Fruit fly (Drosophila melanogaster) whole organism, embryonic: ENCODE measurements around the gene gammaCOP.

Experiments used
- Asciz ChIP-seq: fragments of 200-800 bp; sonication (Bioruptor generic); optimal IDR thresholded peaks from 2 replicates; lab custom pipeline; 2017; ENCODE audit warnings: missing biosample characterization, mild to moderate bottlenecking, missing genetic modification characterization, missing genetic modification reagents
- Bdp1 ChIP-seq: fragments of 200-800 bp; sonication (Bioruptor generic); optimal IDR thresholded peaks from 3 replicates; lab custom pipeline; 2016; ENCODE audit warnings: missing biosample characterization, missing genetic modification characterization
- Blimp-1 ChIP-seq: fragments of 200-800 bp; sonication (Bioruptor generic); optimal IDR thresholded peaks from 3 replicates; lab custom pipeline; 2018; ENCODE audit warnings: missing biosample characterization, missing genetic modification characterization, mild to moderate bottlenecking, moderate library complexity, missing genetic modification reagents
- CG10209 ChIP-seq: fragments of 200-800 bp; sonication (Bioruptor generic); optimal IDR thresholded peaks from 3 replicates; lab custom pipeline; 2017; ENCODE audit warnings: missing biosample characterization, mild to moderate bottlenecking, missing genetic modification characterization, missing genetic modification reagents
- CG10543 ChIP-seq: fragments of 200-800 bp; sonication (Bioruptor generic); optimal IDR thresholded peaks from 3 replicates; lab custom pipeline; 2017; ENCODE audit warnings: missing biosample characterization, mild to moderate bottlenecking, missing genetic modification characterization, moderate library complexity
- CG11247 ChIP-seq: fragments of 200-800 bp; sonication (Bioruptor generic); IDR thresholded peaks from 2 replicates; pipeline ENCODE4 v1.3.6; 2022; ENCODE audit warnings: missing biosample characterization, missing genetic modification characterization
- CG11695 ChIP-seq: fragments of 200-800 bp; sonication (Bioruptor generic); IDR thresholded peaks from 3 replicates; pipeline ENCODE4 v1.3.6; 2022; ENCODE audit warnings: missing biosample characterization, missing genetic modification characterization
- CG11696 ChIP-seq: fragments of 200-800 bp; sonication (Bioruptor generic); IDR thresholded peaks from 2 replicates; pipeline ENCODE4 v1.3.6; 2022; ENCODE audit warnings: missing biosample characterization, missing genetic modification characterization
- CG12769 ChIP-seq: fragments of 200-800 bp; sonication (Bioruptor generic); optimal IDR thresholded peaks from 2 replicates; lab custom pipeline; 2019; ENCODE audit warnings: missing biosample characterization, mild to moderate bottlenecking, missing genetic modification characterization, moderate library complexity
- CG13296 ChIP-seq: fragments of 200-800 bp; sonication (Bioruptor generic); optimal IDR thresholded peaks from 3 replicates; lab custom pipeline; 2018; ENCODE audit warnings: missing biosample characterization, mild to moderate bottlenecking, missing genetic modification characterization
- CG15696 ChIP-seq: fragments of 200-800 bp; sonication (Bioruptor generic); optimal IDR thresholded peaks from 2 replicates; lab custom pipeline; 2019; ENCODE audit warnings: missing biosample characterization, mild to moderate bottlenecking, missing genetic modification characterization, moderate library complexity
- CG16779 ChIP-seq: fragments of 200-800 bp; sonication (Bioruptor generic); IDR thresholded peaks from 2 replicates; pipeline ENCODE4 v1.3.6; 2022; ENCODE audit warnings: missing biosample characterization, missing genetic modification characterization
- CG16813 ChIP-seq: fragments of 200-800 bp; sonication (Bioruptor generic); IDR thresholded peaks from 3 replicates; pipeline ENCODE4 v1.3.6; 2022; ENCODE audit warnings: missing biosample characterization, missing genetic modification characterization; ENCODE audit not compliant: partially characterized antibody
- CG18262 ChIP-seq: fragments of 200-800 bp; optimal IDR thresholded peaks from 3 replicates; lab custom pipeline; 2019; ENCODE audit warnings: missing biosample characterization, mild to moderate bottlenecking, missing genetic modification characterization, moderate library complexity
- CG2889 ChIP-seq: fragments of 200-800 bp; sonication (Bioruptor generic); IDR thresholded peaks from 3 replicates; pipeline ENCODE4 v1.3.6; 2022; ENCODE audit warnings: missing biosample characterization, missing genetic modification characterization
- CG30431 ChIP-seq: fragments of 200-800 bp; sonication (Bioruptor generic); optimal IDR thresholded peaks from 2 replicates; lab custom pipeline; 2017; ENCODE audit warnings: missing biosample characterization, missing genetic modification characterization
- CG4854 ChIP-seq: fragments of 200-800 bp; sonication (Bioruptor generic); optimal IDR thresholded peaks from 2 replicates; lab custom pipeline; 2016; ENCODE audit warnings: missing biosample characterization, missing genetic modification characterization, inconsistent platforms
- CG7357 ChIP-seq: fragments of 200-800 bp; sonication (Bioruptor generic); IDR thresholded peaks from 3 replicates; pipeline ENCODE4 v1.3.6; 2022; ENCODE audit warnings: missing biosample characterization, missing genetic modification characterization
- CG9437 ChIP-seq: fragments of 200-800 bp; sonication (Bioruptor generic); optimal IDR thresholded peaks from 2 replicates; lab custom pipeline; 2018; ENCODE audit warnings: missing biosample characterization, mild to moderate bottlenecking, missing genetic modification characterization
- CTCF ChIP-seq: fragments of 200-800 bp; sonication (Bioruptor generic); optimal IDR thresholded peaks from 2 replicates; lab custom pipeline; 2017; ENCODE audit warnings: missing biosample characterization, mild to moderate bottlenecking, missing genetic modification characterization, moderate library complexity
- Dad ChIP-seq: fragments of 200-800 bp; sonication (Bioruptor generic); optimal IDR thresholded peaks from 3 replicates; lab custom pipeline; 2016; ENCODE audit warnings: missing biosample characterization, missing genetic modification characterization
- Dip2 ChIP-seq: fragments of 200-800 bp; sonication (Bioruptor generic); IDR thresholded peaks from 2 replicates; pipeline ENCODE4 v1.3.6; 2022; ENCODE audit warnings: missing biosample characterization, missing genetic modification characterization
- Doc2 ChIP-seq: fragments of 200-800 bp; sonication (Bioruptor generic); IDR thresholded peaks from 2 replicates; pipeline ENCODE4 v1.3.6; 2022; ENCODE audit warnings: missing biosample characterization, missing genetic modification characterization
- Ets65A ChIP-seq: fragments of 200-800 bp; sonication (Bioruptor generic); peaks from one replicate; lab custom pipeline; 2016; ENCODE audit warnings: missing biosample characterization, missing genetic modification characterization
- HLHmδ ChIP-seq: fragments of 200-800 bp; sonication (Bioruptor generic); optimal IDR thresholded peaks from 2 replicates; lab custom pipeline; 2018; ENCODE audit warnings: missing biosample characterization, mild to moderate bottlenecking, missing genetic modification characterization, moderate library complexity
- NC2β ChIP-seq: fragments of 200-800 bp; sonication (Bioruptor generic); optimal IDR thresholded peaks from 2 replicates; lab custom pipeline; 2016; ENCODE audit warnings: missing biosample characterization, missing genetic modification characterization
- Nf-YC ChIP-seq: fragments of 200-800 bp; optimal IDR thresholded peaks from 3 replicates; lab custom pipeline; 2019; ENCODE audit warnings: missing biosample characterization, mild to moderate bottlenecking, missing genetic modification characterization, moderate library complexity
- PHDP ChIP-seq: fragments of 200-800 bp; sonication (Bioruptor generic); optimal IDR thresholded peaks from 3 replicates; lab custom pipeline; 2018; ENCODE audit warnings: missing biosample characterization, mild to moderate bottlenecking, missing genetic modification characterization, moderate library complexity
- Pdp1 ChIP-seq, 2 experiments: fragments of 200-800 bp; sonication (Bioruptor generic); optimal IDR thresholded peaks; 3 replicates each; lab custom pipeline; 2016; ENCODE audit warnings: missing biosample characterization in 2 of 2, missing genetic modification characterization in 2 of 2, mild to moderate bottlenecking in 1 of 2, moderate library complexity in 1 of 2
- Rfx ChIP-seq: fragments of 200-800 bp; sonication (Bioruptor generic); IDR thresholded peaks from 2 replicates; pipeline ENCODE4 v1.3.6; 2022; ENCODE audit warnings: missing biosample characterization, missing genetic modification characterization
- bab2 ChIP-seq: fragments of 200-800 bp; sonication (Bioruptor generic); optimal IDR thresholded peaks from 2 replicates; lab custom pipeline; 2016; ENCODE audit warnings: missing biosample characterization, missing genetic modification characterization
- chinmo ChIP-seq: fragments of 200-800 bp; sonication (Bioruptor generic); IDR thresholded peaks from 4 replicates; pipeline ENCODE4 v1.3.6; 2022; ENCODE audit warnings: missing biosample characterization, missing genetic modification characterization; ENCODE audit not compliant: partially characterized antibody
- fd3F ChIP-seq: fragments of 200-800 bp; sonication (Bioruptor generic); optimal IDR thresholded peaks from 2 replicates; lab custom pipeline; 2018; ENCODE audit warnings: missing biosample characterization, mild to moderate bottlenecking, missing genetic modification characterization, moderate library complexity
- grn ChIP-seq: fragments of 200-800 bp; sonication (Bioruptor generic); optimal IDR thresholded peaks from 3 replicates; lab custom pipeline; 2017; ENCODE audit warnings: missing biosample characterization, missing genetic modification characterization
- gsb ChIP-seq: fragments of 200-800 bp; sonication (Bioruptor generic); IDR thresholded peaks from 2 replicates; pipeline ENCODE4 v1.3.6; 2022; ENCODE audit warnings: missing biosample characterization, missing genetic modification characterization
- hkb ChIP-seq, 2 experiments: fragments of 200-800 bp in 1 of 2; fragments of >200 bp in 1 of 2; sonication (Bioruptor generic) in 1 of 2; IDR thresholded peaks in 1 of 2; optimal IDR thresholded peaks in 1 of 2; 2 replicates each; pipeline versions ENCODE4 v1.3.6 to Lab custom; 2017 to 2022; ENCODE audit warnings: missing biosample characterization in 1 of 2, missing genetic modification characterization in 1 of 2
- lilli ChIP-seq: fragments of 200-800 bp; sonication (Bioruptor generic); optimal IDR thresholded peaks from 3 replicates; lab custom pipeline; 2016; ENCODE audit warnings: missing biosample characterization, missing genetic modification characterization
- mirr ChIP-seq: fragments of 200-800 bp; sonication (Bioruptor generic); optimal IDR thresholded peaks from 3 replicates; lab custom pipeline; 2018; ENCODE audit warnings: missing biosample characterization, mild to moderate bottlenecking, missing genetic modification characterization
- nmo ChIP-seq: fragments of 200-800 bp; sonication (Bioruptor generic); optimal IDR thresholded peaks from 2 replicates; lab custom pipeline; 2018; ENCODE audit warnings: missing biosample characterization, mild to moderate bottlenecking, missing genetic modification characterization, moderate library complexity
- pan ChIP-seq, 4 experiments: fragments of >200 bp in 3 of 4; fragments of 200-800 bp in 1 of 4; sonication (Bioruptor generic) in 1 of 4; optimal IDR thresholded peaks in 3 of 4; IDR thresholded peaks in 1 of 4; 2 replicates each; pipeline versions ENCODE4 v1.3.6 to Lab custom; 2017 to 2022; ENCODE audit warnings: missing biosample characterization in 2 of 4, missing genetic modification characterization in 2 of 4, mixed read lengths in 1 of 4
- sens ChIP-seq: fragments of 200-800 bp; sonication (Bioruptor generic); peaks from one replicate; lab custom pipeline; 2016; ENCODE audit warnings: missing biosample characterization, missing genetic modification characterization
- tin ChIP-seq: fragments of 200-800 bp; sonication (Bioruptor generic); optimal IDR thresholded peaks from 3 replicates; lab custom pipeline; 2016; ENCODE audit warnings: missing biosample characterization, missing genetic modification characterization
- tna ChIP-seq: fragments of 200-800 bp; sonication (Bioruptor generic); IDR thresholded peaks from 2 replicates; pipeline ENCODE4 v1.3.6; 2022; ENCODE audit warnings: missing biosample characterization, missing genetic modification characterization; ENCODE audit not compliant: partially characterized antibody
- wek ChIP-seq: fragments of 200-800 bp; sonication (Bioruptor generic); optimal IDR thresholded peaks from 3 replicates; lab custom pipeline; 2018; ENCODE audit warnings: missing biosample characterization, mild to moderate bottlenecking, missing genetic modification characterization, moderate library complexity

Gene gammaCOP

DNA sequence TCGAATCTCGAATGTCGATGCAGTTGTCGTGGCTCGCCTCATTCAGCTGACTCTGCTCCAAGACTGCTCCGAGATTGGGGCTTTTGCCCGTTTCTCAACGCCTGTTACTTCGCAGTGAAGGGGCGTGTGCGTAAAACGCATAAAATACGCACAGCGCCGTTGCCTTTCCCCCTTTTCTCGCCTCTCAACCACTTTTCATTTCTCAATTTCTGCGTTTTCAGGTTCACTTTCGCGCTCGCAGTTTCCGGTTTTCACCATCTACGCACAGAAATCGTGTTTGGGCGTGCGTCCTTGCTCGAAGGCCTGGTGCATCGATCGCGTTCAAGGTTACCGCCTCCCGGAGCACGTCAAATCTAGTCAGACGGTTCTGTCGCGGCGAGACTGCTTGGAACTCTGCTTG lies 12.2 kb upstream of the gammaCOP start:
- TF ChIP-seq wek (GFP tag; lab: Kevin White, UChicago) (no peak), CG16779 (GFP tag; lab: Robert Waterston, UW) (no peak)

DNA sequence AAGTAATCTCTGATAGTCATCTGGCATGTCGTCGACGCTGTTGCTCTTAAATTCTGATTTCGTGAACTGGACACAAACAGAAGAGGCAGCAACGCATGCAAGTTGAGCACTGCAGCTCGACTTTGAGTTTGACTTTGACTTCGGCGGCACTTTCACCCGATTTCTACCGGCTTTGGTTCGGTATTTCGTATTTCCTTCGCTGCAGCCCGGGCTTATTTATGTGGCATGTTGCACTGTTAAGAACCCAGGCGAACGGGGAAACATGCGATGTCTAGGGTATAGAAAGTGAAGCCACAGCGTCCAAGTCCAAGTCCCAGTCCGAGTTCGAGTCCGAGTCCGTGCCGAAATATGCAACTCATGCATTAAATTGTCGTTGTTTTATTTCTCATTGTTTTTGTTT lies 7.8 kb upstream of the gammaCOP start:
- TF ChIP-seq NC2β (GFP tag; lab: Kevin White, UChicago) (no peak), hkb (optimal IDR thresholded peaks at IDR 0.05; lab: Kevin White, UChicago) (no peak), hkb (GFP tag; IDR thresholded peaks at IDR 0.05; lab: Robert Waterston, UW) (no peak), Blimp-1 (GFP tag; lab: Kevin White, UChicago) (peak; percentile 68), Pdp1 (GFP tag; optimal IDR thresholded peaks at IDR 0.05; lab: Kevin White, UChicago) (no peak), Bdp1 (GFP tag; lab: Kevin White, UChicago) (no peak)
- TF ChIP-seq, all 482 proteins: peak for 1

DNA sequence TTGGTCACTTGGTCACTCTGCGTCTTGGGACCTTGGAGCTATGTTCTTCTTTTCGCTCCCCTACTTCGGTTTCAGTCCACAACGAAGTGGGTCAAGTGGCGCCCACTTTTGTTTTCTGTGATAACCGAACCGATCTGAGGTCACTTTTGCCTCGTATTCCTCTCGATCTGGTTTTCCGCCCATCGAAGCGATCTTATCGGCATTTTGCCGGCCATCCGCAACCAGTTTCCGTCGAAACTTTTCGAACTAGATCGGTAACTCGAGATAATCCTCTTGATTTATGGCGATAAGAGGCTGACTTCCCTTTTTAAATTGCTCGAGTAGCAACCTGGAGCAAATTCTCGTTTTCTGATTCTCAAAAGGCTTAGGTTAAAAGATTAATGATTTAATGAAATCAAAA lies 7.4 kb upstream of the gammaCOP start:
- TF ChIP-seq CG12769 (tag; lab: Kevin White, UChicago), result peak; percentile 3
- TF ChIP-seq CG11695, result no peak
- no peak for TF ChIP-seq nmo (GFP tag; lab: Kevin White, UChicago)
- TF ChIP-seq chinmo (GFP tag; lab: Robert Waterston, UW), result 0 out of 4 replicates have a peak, but pooled peaks have one; percentile 12
- no peak for TF ChIP-seq tin (GFP tag; lab: Kevin White, UChicago)
- peak; percentile 66 for TF ChIP-seq grn (GFP tag; lab: Kevin White, UChicago)
- peak; percentile 54 for TF ChIP-seq Blimp-1 (GFP tag; lab: Kevin White, UChicago)
- TF ChIP-seq Asciz (GFP tag; lab: Kevin White, UChicago), result no peak
- no peak for TF ChIP-seq Nf-YC

DNA sequence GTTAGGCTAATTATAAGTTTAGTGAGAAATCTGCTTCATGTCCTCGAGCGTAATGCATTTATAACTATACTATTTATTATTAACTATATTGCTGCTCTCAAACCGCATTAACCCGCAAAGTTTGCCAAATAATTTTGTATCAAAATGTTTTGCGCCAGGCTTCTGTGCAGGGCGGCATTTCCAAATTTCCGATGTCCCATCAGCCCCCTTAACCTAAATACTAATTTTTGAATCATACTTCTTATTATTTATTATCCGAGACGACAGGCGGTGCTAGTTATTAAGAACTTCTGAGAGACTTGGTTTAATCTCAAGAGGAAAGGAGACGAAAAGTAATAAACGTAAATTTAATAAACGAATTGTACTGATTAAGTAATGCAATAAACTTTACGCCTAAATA lies 6.2 kb upstream of the gammaCOP start:
- TF ChIP-seq fd3F (GFP tag; lab: Kevin White, UChicago) (no peak), CG30431 (no peak), CG9437 (GFP tag; lab: Kevin White, UChicago) (no peak), CG11247 (GFP tag; lab: Robert Waterston, UW) (no peak), CG13296 (GFP tag; lab: Kevin White, UChicago) (no peak), pan (optimal IDR thresholded peaks at IDR 0.05; lab: Kevin White, UChicago) (no peak), pan (GFP tag; optimal IDR thresholded peaks at IDR 0.05 in 1 of 2, IDR thresholded peaks at IDR 0.05 in 1 of 2) (no peak), CG2889 (GFP tag; lab: Robert Waterston, UW) (no peak), tna (GFP tag; lab: Robert Waterston, UW) (no peak), CG7357 (GFP tag; lab: Robert Waterston, UW) (no peak), CTCF (GFP tag; lab: Kevin White, UChicago) (no peak), Ets65A (peak; percentile 62), CG11696 (no peak), PHDP (tag; lab: Kevin White, UChicago) (no peak), HLHmδ (GFP tag; lab: Kevin White, UChicago) (no peak), gsb (no peak), sens (GFP tag; lab: Kevin White, UChicago) (peak; percentile 55), NC2β (GFP tag; lab: Kevin White, UChicago) (no peak), CG15696 (no peak)
- TF ChIP-seq, all 482 proteins: peak for 2

DNA sequence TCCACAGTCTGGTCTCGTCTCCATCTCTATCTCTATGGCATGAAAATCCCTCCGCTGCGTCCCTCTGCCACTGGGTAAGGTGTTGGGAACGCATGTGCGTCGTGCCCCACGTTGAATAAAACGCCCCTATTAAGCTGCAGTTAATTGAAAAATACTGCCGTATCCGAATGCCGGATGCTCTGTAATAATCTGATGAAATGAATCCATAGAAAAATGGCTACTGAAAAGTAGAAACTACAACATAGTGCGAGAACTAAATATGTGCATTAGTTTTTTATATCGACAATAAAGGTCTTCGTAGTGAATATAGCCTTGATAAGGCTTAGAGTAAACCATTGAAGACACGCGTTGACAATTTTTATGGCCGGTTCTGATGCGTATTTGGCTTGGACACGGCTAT lies 5.2 kb upstream of the gammaCOP start:
- TF ChIP-seq CG10543 (GFP tag; lab: Kevin White, UChicago), result no peak
- peak; percentile 52 for TF ChIP-seq bab2 (GFP tag; lab: Kevin White, UChicago)
- TF ChIP-seq lilli, result no peak
- TF ChIP-seq Rfx (GFP tag; lab: Robert Waterston, UW), result peak; percentile 40; the same call in 1 of the 2 replicates
- TF ChIP-seq Doc2 (GFP tag; lab: Robert Waterston, UW), result no peak
- no peak for TF ChIP-seq CG16779 (GFP tag; lab: Robert Waterston, UW)
- no peak for TF ChIP-seq CG16813
- peak; percentile 8 for TF ChIP-seq CG10209 (GFP tag; lab: Kevin White, UChicago)
- TF ChIP-seq Dip2 (GFP tag; lab: Robert Waterston, UW), result no peak
- TF ChIP-seq Dad (GFP tag; lab: Kevin White, UChicago), result peak; percentile 8
- peak; percentile 70 for TF ChIP-seq CG18262 (tag; lab: Kevin White, UChicago)
- TF ChIP-seq fd3F (GFP tag; lab: Kevin White, UChicago), result no peak
- no peak for TF ChIP-seq mirr (GFP tag; lab: Kevin White, UChicago)
- no peak for TF ChIP-seq CG4854 (GFP tag; lab: Kevin White, UChicago)
